Fruit fly (Drosophila melanogaster) whole organism, embryonic: Measurements from ENCODE around the gene CG34450.

Source experiments
- Adf1 ChIP-seq: fragments of 200-800 bp; sonication (Bioruptor generic); IDR thresholded peaks from 2 replicates; pipeline ENCODE4 v1.3.6; 2022; ENCODE audit warnings: missing biosample characterization, missing genetic modification characterization
- CG10979 ChIP-seq: fragments of 200-800 bp; sonication (Bioruptor generic); optimal IDR thresholded peaks from 2 replicates; lab custom pipeline; 2018; ENCODE audit warnings: missing biosample characterization, mild to moderate bottlenecking, missing genetic modification characterization, moderate library complexity
- CG11085 ChIP-seq: fragments of 200-800 bp; sonication (Bioruptor generic); IDR thresholded peaks from 2 replicates; pipeline ENCODE4 v1.3.6; 2022; ENCODE audit warnings: missing biosample characterization, missing genetic modification characterization
- CG11398 ChIP-seq: fragments of 200-800 bp; sonication (Bioruptor generic); optimal IDR thresholded peaks from 2 replicates; lab custom pipeline; 2016; ENCODE audit warnings: missing biosample characterization, missing genetic modification characterization
- CG12071 ChIP-seq: fragments of 200-800 bp; sonication (Bioruptor generic); optimal IDR thresholded peaks from 3 replicates; lab custom pipeline; 2018; ENCODE audit warnings: missing biosample characterization, mild to moderate bottlenecking, missing genetic modification characterization
- CG1603 ChIP-seq: fragments of 200-800 bp; sonication (Bioruptor generic); optimal IDR thresholded peaks from 2 replicates; lab custom pipeline; 2019; ENCODE audit warnings: missing biosample characterization, mild to moderate bottlenecking, missing genetic modification characterization, moderate library complexity
- CG18476 ChIP-seq: fragments of 200-800 bp; sonication (Bioruptor generic); optimal IDR thresholded peaks from 2 replicates; lab custom pipeline; 2016; ENCODE audit warnings: missing biosample characterization, mild to moderate bottlenecking, missing genetic modification characterization
- CG2678 ChIP-seq: fragments of 200-800 bp; sonication (Bioruptor generic); optimal IDR thresholded peaks from 3 replicates; lab custom pipeline; 2019; ENCODE audit warnings: missing biosample characterization, mild to moderate bottlenecking, missing genetic modification characterization, moderate library complexity
- CG2712 ChIP-seq: fragments of 200-800 bp; optimal IDR thresholded peaks from 3 replicates; lab custom pipeline; 2019; ENCODE audit warnings: missing biosample characterization, mild to moderate bottlenecking, missing genetic modification characterization, moderate library complexity
- CG30020 ChIP-seq: fragments of 200-800 bp; optimal IDR thresholded peaks from 2 replicates; lab custom pipeline; 2019; ENCODE audit warnings: missing biosample characterization, mild to moderate bottlenecking, missing genetic modification characterization, moderate library complexity
- CG31441 ChIP-seq: fragments of 200-800 bp; sonication (Bioruptor generic); IDR thresholded peaks from 2 replicates; pipeline ENCODE4 v1.3.6; 2022; ENCODE audit warnings: missing biosample characterization, missing genetic modification characterization
- CG32767 ChIP-seq: fragments of 200-800 bp; sonication (Bioruptor generic); IDR thresholded peaks from 2 replicates; pipeline ENCODE4 v1.3.6; 2022; ENCODE audit warnings: missing biosample characterization, missing genetic modification characterization
- CG3281 ChIP-seq: fragments of 200-800 bp; sonication (Bioruptor generic); optimal IDR thresholded peaks from 3 replicates; lab custom pipeline; 2017; ENCODE audit warnings: missing biosample characterization, mild to moderate bottlenecking, missing genetic modification characterization
- CG34224 ChIP-seq: fragments of 200-800 bp; sonication (Bioruptor generic); IDR thresholded peaks from 3 replicates; pipeline ENCODE4 v1.3.6; 2022; ENCODE audit warnings: missing biosample characterization, missing genetic modification characterization; ENCODE audit not compliant: partially characterized antibody
- CG42726 ChIP-seq: fragments of 200-800 bp; sonication (Bioruptor generic); IDR thresholded peaks from 2 replicates; pipeline ENCODE4 v1.3.6; 2022; ENCODE audit warnings: missing biosample characterization, missing genetic modification characterization; ENCODE audit not compliant: partially characterized antibody
- CG6813 ChIP-seq: fragments of 200-800 bp; sonication (Bioruptor generic); optimal IDR thresholded peaks from 2 replicates; lab custom pipeline; 2017; ENCODE audit warnings: missing biosample characterization, missing genetic modification characterization, mild to moderate bottlenecking, moderate library complexity, missing genetic modification reagents
- CG8359 ChIP-seq: fragments of 200-800 bp; sonication (Bioruptor generic); optimal IDR thresholded peaks from 2 replicates; lab custom pipeline; 2017; ENCODE audit warnings: missing biosample characterization, mild to moderate bottlenecking, missing genetic modification characterization, borderline replicate concordance
- CG9437 ChIP-seq: fragments of 200-800 bp; sonication (Bioruptor generic); optimal IDR thresholded peaks from 2 replicates; lab custom pipeline; 2018; ENCODE audit warnings: missing biosample characterization, mild to moderate bottlenecking, missing genetic modification characterization
- D ChIP-seq, 2 experiments: fragments of 200-800 bp in 1 of 2; fragments of >200 bp in 1 of 2; sonication (Bioruptor generic) in 1 of 2; optimal IDR thresholded peaks; 2 replicates in 1 of 2; 3 replicates in 1 of 2; lab custom pipeline; 2017; ENCODE audit warnings: mild to moderate bottlenecking in 1 of 2, missing biosample characterization in 1 of 2, missing genetic modification characterization in 1 of 2, missing genetic modification reagents in 1 of 2
- Dad ChIP-seq: fragments of 200-800 bp; sonication (Bioruptor generic); optimal IDR thresholded peaks from 3 replicates; lab custom pipeline; 2016; ENCODE audit warnings: missing biosample characterization, missing genetic modification characterization
- HLH4C ChIP-seq: fragments of 200-800 bp; sonication (Bioruptor generic); IDR thresholded peaks from 3 replicates; pipeline ENCODE4 v1.3.6; 2022; ENCODE audit warnings: missing biosample characterization, missing genetic modification characterization; ENCODE audit not compliant: partially characterized antibody
- HLHmδ ChIP-seq: fragments of 200-800 bp; sonication (Bioruptor generic); optimal IDR thresholded peaks from 2 replicates; lab custom pipeline; 2018; ENCODE audit warnings: missing biosample characterization, mild to moderate bottlenecking, missing genetic modification characterization, moderate library complexity
- HmgZ ChIP-seq: fragments of 200-800 bp; sonication (Bioruptor generic); optimal IDR thresholded peaks from 2 replicates; lab custom pipeline; 2018; ENCODE audit warnings: missing biosample characterization, mild to moderate bottlenecking, missing genetic modification characterization
- Jarid2 ChIP-seq: fragments of 200-800 bp; sonication (Bioruptor generic); optimal IDR thresholded peaks from 3 replicates; lab custom pipeline; 2017; ENCODE audit warnings: mild to moderate bottlenecking, missing biosample characterization, missing genetic modification reagents, missing genetic modification characterization
- Nf-YA ChIP-seq: fragments of 200-800 bp; sonication (Bioruptor generic); IDR thresholded peaks from 2 replicates; pipeline ENCODE4 v1.3.6; 2022; ENCODE audit warnings: missing biosample characterization, missing genetic modification characterization
- Nf-YB ChIP-seq: fragments of 200-800 bp; sonication (Bioruptor generic); optimal IDR thresholded peaks from 3 replicates; lab custom pipeline; 2019; ENCODE audit warnings: missing biosample characterization, mild to moderate bottlenecking, missing genetic modification characterization, moderate library complexity
- Sry-β ChIP-seq: fragments of 200-800 bp; sonication (Bioruptor generic); optimal IDR thresholded peaks from 2 replicates; lab custom pipeline; 2018; ENCODE audit warnings: missing biosample characterization, mild to moderate bottlenecking, missing genetic modification characterization, moderate library complexity
- Xrp1 ChIP-seq: fragments of 200-800 bp; sonication (Bioruptor generic); IDR thresholded peaks from 2 replicates; pipeline ENCODE4 v1.3.6; 2022; ENCODE audit warnings: missing biosample characterization, missing genetic modification characterization
- ato ChIP-seq: fragments of 200-800 bp; sonication (Bioruptor generic); IDR thresholded peaks from 2 replicates; pipeline ENCODE4 v1.3.6; 2022; ENCODE audit warnings: missing biosample characterization, missing genetic modification characterization; ENCODE audit not compliant: partially characterized antibody
- corto ChIP-seq: fragments of 200-800 bp; sonication (Bioruptor generic); optimal IDR thresholded peaks from 2 replicates; lab custom pipeline; 2016; ENCODE audit warnings: missing biosample characterization, mild to moderate bottlenecking, missing genetic modification characterization, moderate library complexity
- da ChIP-seq: fragments of 200-800 bp; sonication (Bioruptor generic); optimal IDR thresholded peaks from 2 replicates; lab custom pipeline; 2016; ENCODE audit warnings: missing biosample characterization, missing genetic modification characterization
- esg ChIP-seq: fragments of 200-800 bp; sonication (Bioruptor generic); conservative IDR thresholded peaks from 2 replicates; pipeline ENCODE4 v1.3.6; 2022; ENCODE audit warnings: missing biosample characterization, missing genetic modification characterization
- fd96Cb ChIP-seq: fragments of 200-800 bp; sonication (Bioruptor generic); optimal IDR thresholded peaks from 2 replicates; lab custom pipeline; 2018; ENCODE audit warnings: missing biosample characterization, mild to moderate bottlenecking, missing genetic modification characterization, moderate library complexity
- grn ChIP-seq: fragments of 200-800 bp; sonication (Bioruptor generic); optimal IDR thresholded peaks from 3 replicates; lab custom pipeline; 2017; ENCODE audit warnings: missing biosample characterization, missing genetic modification characterization
- her ChIP-seq: fragments of 200-800 bp; sonication (Bioruptor generic); optimal IDR thresholded peaks from 2 replicates; lab custom pipeline; 2016; ENCODE audit warnings: missing biosample characterization, missing genetic modification characterization
- ind ChIP-seq: fragments of 200-800 bp; sonication (Bioruptor generic); optimal IDR thresholded peaks from 3 replicates; lab custom pipeline; 2016; ENCODE audit warnings: missing biosample characterization, missing genetic modification characterization
- kay ChIP-seq: fragments of 200-800 bp; sonication (Bioruptor generic); optimal IDR thresholded peaks from 2 replicates; lab custom pipeline; 2016; ENCODE audit warnings: missing biosample characterization, missing genetic modification characterization
- lbe ChIP-seq: fragments of 200-800 bp; sonication (Bioruptor generic); optimal IDR thresholded peaks from 2 replicates; lab custom pipeline; 2016; ENCODE audit warnings: missing biosample characterization, mild to moderate bottlenecking, missing genetic modification characterization
- maf-S ChIP-seq: fragments of 200-800 bp; sonication (Bioruptor generic); optimal IDR thresholded peaks from 2 replicates; lab custom pipeline; 2016; ENCODE audit warnings: missing biosample characterization, missing genetic modification characterization
- mam ChIP-seq: fragments of 200-800 bp; sonication (Bioruptor generic); optimal IDR thresholded peaks from 3 replicates; lab custom pipeline; 2016; ENCODE audit warnings: missing biosample characterization, missing genetic modification characterization
- oc ChIP-seq: fragments of 200-800 bp; sonication (Bioruptor generic); optimal IDR thresholded peaks from 2 replicates; lab custom pipeline; 2018; ENCODE audit warnings: missing biosample characterization, mild to moderate bottlenecking, missing genetic modification characterization, moderate library complexity
- toy ChIP-seq: fragments of 200-800 bp; sonication (Bioruptor generic); IDR thresholded peaks from 2 replicates; pipeline ENCODE4 v1.3.6; 2022; ENCODE audit warnings: missing biosample characterization, missing genetic modification characterization
- trem ChIP-seq: fragments of 200-800 bp; optimal IDR thresholded peaks from 3 replicates; lab custom pipeline; 2019; ENCODE audit warnings: missing biosample characterization, mild to moderate bottlenecking, missing genetic modification characterization, moderate library complexity
- trh ChIP-seq: fragments of 200-800 bp; sonication (Bioruptor generic); optimal IDR thresholded peaks from 2 replicates; lab custom pipeline; 2016; ENCODE audit warnings: missing biosample characterization, missing genetic modification characterization
- twi ChIP-seq: fragments of 200-800 bp; optimal IDR thresholded peaks from 2 replicates; lab custom pipeline; 2019; ENCODE audit warnings: missing biosample characterization, mild to moderate bottlenecking, missing genetic modification characterization, moderate library complexity
- unc-4 ChIP-seq: fragments of 200-800 bp; sonication (Bioruptor generic); IDR thresholded peaks from 2 replicates; pipeline ENCODE4 v1.3.6; 2022; ENCODE audit warnings: missing biosample characterization, missing genetic modification characterization; ENCODE audit not compliant: partially characterized antibody

CG34450 gene

dm6 chrX:9352112-9353096, 22.1 kb upstream of the CG34450 start (continued):
- TF ChIP-seq unc-4 (no peak), CG34224 (GFP tag; lab: Robert Waterston, UW) (no peak), CG31441 (peak; percentile 73), CG1603 (tag; lab: Kevin White, UChicago) (peak; percentile 87), oc (tag; lab: Kevin White, UChicago) (peak; percentile 86), Adf1 (GFP tag; lab: Robert Waterston, UW) (peak; percentile 41; the same call in 1 of the 2 replicates), CG32767 (GFP tag; lab: Robert Waterston, UW) (peak; percentile 66), her (peak; percentile 40), CG6813 (GFP tag; lab: Kevin White, UChicago) (peak; percentile 80), trem (tag; lab: Kevin White, UChicago) (peak; percentile 69), CG11085 (GFP tag; lab: Robert Waterston, UW) (peak; percentile 80), HLH4C (no peak), ind (GFP tag; lab: Kevin White, UChicago) (peak; percentile 81), kay (GFP tag; lab: Kevin White, UChicago) (peak; percentile 48), CG12071 (GFP tag; lab: Kevin White, UChicago) (peak; percentile 84), ato (GFP tag; lab: Robert Waterston, UW) (no peak), maf-S (GFP tag; lab: Kevin White, UChicago) (peak; percentile 30), CG8359 (GFP tag; lab: Kevin White, UChicago) (peak; percentile 51), CG10979 (tag; lab: Kevin White, UChicago) (peak; percentile 82), mam (GFP tag; lab: Kevin White, UChicago) (peak; percentile 83), Nf-YB (peak; percentile 61), Jarid2 (peak; percentile 57), CG2712 (peak; percentile 86), fd96Cb (tag; lab: Kevin White, UChicago) (peak; percentile 83), Xrp1 (peak; percentile 79), twi (tag; lab: Kevin White, UChicago) (peak; percentile 31), corto (GFP tag; lab: Kevin White, UChicago) (no peak), CG11398 (GFP tag; lab: Kevin White, UChicago) (no peak), CG3281 (peak; percentile 91), CG30020 (tag; lab: Kevin White, UChicago) (peak; percentile 2), trh (peak; percentile 22), lbe (GFP tag; lab: Kevin White, UChicago) (no peak), CG2678 (tag; lab: Kevin White, UChicago) (peak; percentile 93), grn (GFP tag; lab: Kevin White, UChicago) (peak; percentile 22), Dad (GFP tag; lab: Kevin White, UChicago) (peak; percentile 57), HmgZ (peak; percentile 85), D (optimal IDR thresholded peaks at IDR 0.05; lab: Kevin White, UChicago) (no peak), D (GFP tag; optimal IDR thresholded peaks at IDR 0.05; lab: Kevin White, UChicago) (peak; percentile 69), Sry-β (GFP tag; lab: Kevin White, UChicago) (peak; percentile 1), CG9437 (peak; percentile 68), HLHmδ (GFP tag; lab: Kevin White, UChicago) (no peak), da (GFP tag; lab: Kevin White, UChicago) (no peak), Nf-YA (GFP tag; lab: Robert Waterston, UW) (peak; percentile 70), toy (GFP tag; lab: Robert Waterston, UW) (0 out of 2 replicates have a peak, but pooled peaks have one; percentile 43), CG18476 (GFP tag; lab: Kevin White, UChicago) (peak; percentile 76), esg (GFP tag; lab: Robert Waterston, UW) (peak; percentile 80), CG42726 (GFP tag; lab: Robert Waterston, UW) (no peak)
